ENCODE assay signal across 5 fruit fly cellular contexts in the genomic region with DNA sequence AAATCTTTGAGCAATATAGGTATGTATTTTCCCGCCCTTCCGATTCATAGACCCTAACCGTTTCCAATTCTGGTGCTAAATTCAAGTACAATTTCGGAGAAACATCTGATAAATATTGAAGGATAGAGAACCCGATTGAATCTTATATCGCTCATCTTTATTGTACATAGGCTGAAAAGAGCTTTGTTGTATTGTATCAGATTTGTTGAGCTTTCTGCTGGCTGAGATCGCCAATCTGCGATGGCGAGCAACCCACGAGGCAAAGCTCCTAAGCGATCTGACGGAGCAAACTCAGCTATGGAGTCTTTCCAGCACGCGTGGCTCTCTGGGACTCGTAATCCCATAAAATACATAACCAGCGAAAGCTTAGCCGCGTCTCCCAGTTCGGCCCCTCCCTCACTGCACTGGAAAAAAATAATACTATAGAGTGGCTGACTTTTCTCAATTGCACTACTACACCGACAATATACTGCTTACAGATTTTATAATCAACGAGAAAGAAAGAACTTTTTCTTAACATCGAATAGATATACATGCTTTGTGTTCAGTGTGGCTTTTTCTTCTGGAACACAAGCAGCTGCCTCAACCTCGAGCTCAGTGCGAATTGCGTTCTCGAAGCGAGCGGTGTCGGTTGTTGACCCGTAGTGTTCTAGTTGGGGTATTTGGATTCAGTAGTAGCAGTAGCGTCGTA.
TF ChIP-seq lines count a peak whose summit lies in the region.

No protein-coding gene starts in this region.

TF ChIP-seq in whole organism, adult, 20 proteins besides CTCF, POLR2A, EP300 and RAD21 (continued from another document):
- TF ChIP-seq Hr96 (GFP tag; optimal IDR thresholded peaks at IDR 0.05; lab: Kevin White, UChicago) (peak; percentile 82), CG12768 (GFP tag; optimal IDR thresholded peaks at IDR 0.05; lab: Kevin White, UChicago) (peak; percentile 74), kay (GFP tag; lab: Kevin White, UChicago; ENCODE audit: borderline replicate concordance) (no peak), pad (GFP tag; optimal IDR thresholded peaks at IDR 0.05; lab: Kevin White, UChicago) (peak; percentile 79)

TF ChIP-seq in whole organism, embryonic, 481 proteins besides CTCF, POLR2A, EP300 and RAD21 (continued from another document and continues in another):
- TF ChIP-seq grn (GFP tag; optimal IDR thresholded peaks at IDR 0.05; lab: Kevin White, UChicago), result peak; percentile 68
- TF ChIP-seq Med (GFP tag; lab: Kevin White, UChicago), result peak; percentile 99
- TF ChIP-seq gcm (GFP tag; optimal IDR thresholded peaks at IDR 0.05; lab: Kevin White, UChicago), result peak; percentile 49
- peak; percentile 59 for TF ChIP-seq CG4404 (GFP tag; IDR thresholded peaks at IDR 0.05; lab: Robert Waterston, UW)
- TF ChIP-seq CG6791 (GFP tag; IDR thresholded peaks at IDR 0.05; lab: Robert Waterston, UW; ENCODE audit: partially characterized antibody), result no peak
- peak; percentile 61 for TF ChIP-seq onecut (GFP tag; IDR thresholded peaks at IDR 0.05; lab: Robert Waterston, UW)
- TF ChIP-seq Pdp1 (GFP tag; optimal IDR thresholded peaks at IDR 0.05; lab: Kevin White, UChicago), result peak; percentile 86 to 93
- TF ChIP-seq Deaf1 (tag; optimal IDR thresholded peaks at IDR 0.05; lab: Kevin White, UChicago), result peak; percentile 58
- TF ChIP-seq org-1 (GFP tag; optimal IDR thresholded peaks at IDR 0.05; lab: Kevin White, UChicago), result peak; percentile 74
- peak; percentile 85 for TF ChIP-seq ind (GFP tag; optimal IDR thresholded peaks at IDR 0.05; lab: Kevin White, UChicago)
- peak; percentile 18 for TF ChIP-seq bigmax (GFP tag; optimal IDR thresholded peaks at IDR 0.05; lab: Kevin White, UChicago)
- TF ChIP-seq caup (GFP tag; optimal IDR thresholded peaks at IDR 0.05; lab: Kevin White, UChicago; ENCODE audit: severe bottlenecking), result peak; percentile 92
- peak; percentile 34 for TF ChIP-seq Hmx (GFP tag; optimal IDR thresholded peaks at IDR 0.05; lab: Kevin White, UChicago)
- TF ChIP-seq CoRest (tag; optimal IDR thresholded peaks at IDR 0.05; lab: Kevin White, UChicago), result peak; percentile 78
- TF ChIP-seq crc (GFP tag; optimal IDR thresholded peaks at IDR 0.05; lab: Kevin White, UChicago), result peak; percentile 72
- peak; percentile 42 for TF ChIP-seq trh (GFP tag; optimal IDR thresholded peaks at IDR 0.05; lab: Kevin White, UChicago)
- TF ChIP-seq Hr3 (GFP tag; optimal IDR thresholded peaks at IDR 0.05; lab: Kevin White, UChicago), result peak; percentile 58
- TF ChIP-seq Dfd (GFP tag; optimal IDR thresholded peaks at IDR 0.05; lab: Kevin White, UChicago), result no peak
- TF ChIP-seq Bgb (GFP tag; IDR thresholded peaks at IDR 0.05; lab: Robert Waterston, UW; ENCODE audit: partially characterized antibody), result no peak
- TF ChIP-seq CG8281 (tag; optimal IDR thresholded peaks at IDR 0.05; lab: Kevin White, UChicago), result no peak
- peak; percentile 93 for TF ChIP-seq mam (GFP tag; optimal IDR thresholded peaks at IDR 0.05; lab: Kevin White, UChicago)
- peak; percentile 72 for TF ChIP-seq CG4424 (GFP tag; optimal IDR thresholded peaks at IDR 0.05; lab: Kevin White, UChicago)
- peak; percentile 76 for TF ChIP-seq CG12071 (GFP tag; optimal IDR thresholded peaks at IDR 0.05; lab: Kevin White, UChicago)
- TF ChIP-seq CG9797 (GFP tag; optimal IDR thresholded peaks at IDR 0.05; lab: Kevin White, UChicago), result no peak
- TF ChIP-seq CG10543 (GFP tag; optimal IDR thresholded peaks at IDR 0.05; lab: Kevin White, UChicago), result peak; percentile 83
- TF ChIP-seq CG12236 (GFP tag; optimal IDR thresholded peaks at IDR 0.05; lab: Kevin White, UChicago), result peak; percentile 56
- TF ChIP-seq NFAT (GFP tag; IDR thresholded peaks at IDR 0.05; lab: Robert Waterston, UW), result peak; percentile 94
- peak; percentile 61; the same call in 1 of the 2 replicates for TF ChIP-seq CG43689 (GFP tag; IDR thresholded peaks at IDR 0.05; lab: Robert Waterston, UW)
- peak; percentile 79 for TF ChIP-seq Rx (GFP tag; IDR thresholded peaks at IDR 0.05; lab: Robert Waterston, UW)

TF ChIP-seq in whole organism, prepupa, 60 proteins besides CTCF, POLR2A, EP300 and RAD21 (continued from another document and continues in another):
- TF ChIP-seq CG11902 (GFP tag; optimal IDR thresholded peaks at IDR 0.05; lab: Kevin White, UChicago) (peak; percentile 64), CG3032 (tag; optimal IDR thresholded peaks at IDR 0.05; lab: Kevin White, UChicago) (peak; percentile 78), ss (GFP tag; optimal IDR thresholded peaks at IDR 0.05; lab: Kevin White, UChicago) (peak; percentile 84), Hr38 (GFP tag; optimal IDR thresholded peaks at IDR 0.05; lab: Kevin White, UChicago) (peak; percentile 60), net (GFP tag; optimal IDR thresholded peaks at IDR 0.05; lab: Kevin White, UChicago) (peak; percentile 90), CG10631 (GFP tag; optimal IDR thresholded peaks at IDR 0.05; lab: Kevin White, UChicago) (peak; percentile 89), CG6854 (GFP tag; optimal IDR thresholded peaks at IDR 0.05; lab: Kevin White, UChicago) (no peak), Sox15 (GFP tag; optimal IDR thresholded peaks at IDR 0.05; lab: Kevin White, UChicago) (peak; percentile 65), topi (GFP tag; optimal IDR thresholded peaks at IDR 0.05; lab: Kevin White, UChicago) (peak; percentile 81), CG8632 (GFP tag; optimal IDR thresholded peaks at IDR 0.05; lab: Kevin White, UChicago) (peak; percentile 78), CG32006 (GFP tag; optimal IDR thresholded peaks at IDR 0.05; lab: Kevin White, UChicago) (peak; percentile 91), CG11294 (GFP tag; IDR thresholded peaks at IDR 0.05; lab: Robert Waterston, UW) (peak; percentile 82), Eip75B (GFP tag; optimal IDR thresholded peaks at IDR 0.05; lab: Kevin White, UChicago) (peak; percentile 90), Eip78C (GFP tag; lab: Kevin White, UChicago) (peak; percentile 97), CG31627 (GFP tag; optimal IDR thresholded peaks at IDR 0.05; lab: Kevin White, UChicago) (peak; percentile 80), OdsH (GFP tag; optimal IDR thresholded peaks at IDR 0.05; lab: Kevin White, UChicago) (peak; percentile 88), CG34406 (GFP tag; optimal IDR thresholded peaks at IDR 0.05; lab: Kevin White, UChicago) (peak; percentile 71), CG6792 (GFP tag; optimal IDR thresholded peaks at IDR 0.05; lab: Kevin White, UChicago) (peak; percentile 83), Ets96B (tag; optimal IDR thresholded peaks at IDR 0.05; lab: Kevin White, UChicago) (peak; percentile 83), fd59A (GFP tag; optimal IDR thresholded peaks at IDR 0.05; lab: Kevin White, UChicago) (peak; percentile 68), dsx (GFP tag; optimal IDR thresholded peaks at IDR 0.05; lab: Kevin White, UChicago; ENCODE audit: poor library complexity, severe bottlenecking) (peak; percentile 79), Gug (GFP tag; IDR thresholded peaks at IDR 0.05; lab: Robert Waterston, UW) (peak; percentile 90), CG8319 (GFP tag; optimal IDR thresholded peaks at IDR 0.05; lab: Kevin White, UChicago) (peak; percentile 48), CG15336 (GFP tag; IDR thresholded peaks at IDR 0.05; lab: Robert Waterston, UW) (peak; percentile 91), CG11762 (GFP tag; optimal IDR thresholded peaks at IDR 0.05; lab: Kevin White, UChicago; ENCODE audit: insufficient read depth) (peak; percentile 84), Ets21C (GFP tag; optimal IDR thresholded peaks at IDR 0.05; lab: Kevin White, UChicago) (peak; percentile 67), eg (GFP tag; IDR thresholded peaks at IDR 0.05; lab: Robert Waterston, UW) (peak; percentile 95), Met (GFP tag; optimal IDR thresholded peaks at IDR 0.05; lab: Kevin White, UChicago) (peak; percentile 88), CG16779 (tag; optimal IDR thresholded peaks at IDR 0.05; lab: Kevin White, UChicago) (peak; percentile 78), achi (GFP tag; optimal IDR thresholded peaks at IDR 0.05; lab: Kevin White, UChicago) (peak; percentile 82)

TF ChIP-seq in whole organism, pupa, 21 proteins besides CTCF, POLR2A, EP300 and RAD21 (continued from another document):
- TF ChIP-seq CG12605 (GFP tag; IDR thresholded peaks at IDR 0.05; lab: Robert Waterston, UW) (peak; percentile 92), CG15710 (tag; optimal IDR thresholded peaks at IDR 0.05; lab: Kevin White, UChicago) (peak; percentile 83)
TF ChIP-seq in whole organism, pupa: peak in this region for 20.

TF ChIP-seq in whole organism, wandering third instar larva, 38 proteins besides CTCF, POLR2A, EP300 and RAD21 (continued from another document):
- TF ChIP-seq Jra (GFP tag; optimal IDR thresholded peaks at IDR 0.05; lab: Kevin White, UChicago) (peak; percentile 59), Abd-B (GFP tag; optimal IDR thresholded peaks at IDR 0.05; lab: Kevin White, UChicago) (no peak), OdsH (GFP tag; optimal IDR thresholded peaks at IDR 0.05; lab: Kevin White, UChicago) (peak; percentile 87), brk (GFP tag; optimal IDR thresholded peaks at IDR 0.05; lab: Kevin White, UChicago) (no peak), br (GFP tag; optimal IDR thresholded peaks at IDR 0.05; lab: Kevin White, UChicago) (peak; percentile 89), Sp1 (GFP tag; optimal IDR thresholded peaks at IDR 0.05; lab: Kevin White, UChicago) (peak; percentile 76), psq (GFP tag; optimal IDR thresholded peaks at IDR 0.05; lab: Kevin White, UChicago) (peak; percentile 71), CrebA (GFP tag; optimal IDR thresholded peaks at IDR 0.05; lab: Kevin White, UChicago; ENCODE audit: borderline replicate concordance) (no peak), sv (GFP tag; optimal IDR thresholded peaks at IDR 0.05; lab: Kevin White, UChicago) (peak; percentile 82), Dif (GFP tag; optimal IDR thresholded peaks at IDR 0.05; lab: Kevin White, UChicago; ENCODE audit: partially characterized antibody) (no peak), jim (GFP tag; optimal IDR thresholded peaks at IDR 0.05; lab: Kevin White, UChicago) (no peak), Hr78 (GFP tag; optimal IDR thresholded peaks at IDR 0.05; lab: Kevin White, UChicago) (no peak), fru (GFP tag; optimal IDR thresholded peaks at IDR 0.05; lab: Kevin White, UChicago) (peak; percentile 90), ey (GFP tag; optimal IDR thresholded peaks at IDR 0.05; lab: Kevin White, UChicago) (peak; percentile 90), woc (GFP tag; optimal IDR thresholded peaks at IDR 0.05; lab: Kevin White, UChicago) (peak; percentile 66), Dfd (GFP tag; optimal IDR thresholded peaks at IDR 0.05; lab: Kevin White, UChicago) (no peak), usp (GFP tag; optimal IDR thresholded peaks at IDR 0.05; lab: Kevin White, UChicago) (no peak), pan (optimal IDR thresholded peaks at IDR 0.05; lab: Kevin White, UChicago) (no peak), N (GFP tag; optimal IDR thresholded peaks at IDR 0.05; lab: Kevin White, UChicago) (no peak)
